Worm (Caenorhabditis elegans) whole organism, L2 larva: ENCODE results near the gene fil-2.
A peak's percentile ranks its signal among the peaks of the same experiment; 100 is the strongest.

Experiments
- C34F6.9 ChIP-seq: fragments of 150-350 bp; optimal IDR thresholded peaks from 2 replicates; lab custom pipeline; 2014; ENCODE audit warnings: missing biosample characterization, missing genetic modification characterization
- R02D3.7 ChIP-seq: fragments of 150-350 bp; optimal IDR thresholded peaks from 2 replicates; lab custom pipeline; 2014; ENCODE audit warnings: missing biosample characterization, missing genetic modification characterization
- Y55F3AM.14 ChIP-seq: fragments of 200-800 bp; sonication (Bioruptor generic); optimal IDR thresholded peaks from 2 replicates; lab custom pipeline; 2018; ENCODE audit warnings: mild to moderate bottlenecking, missing genetic modification characterization, missing compliant biosample characterization
- ZK546.5 ChIP-seq: sonication (generic microtip); optimal IDR thresholded peaks from 2 replicates; lab custom pipeline; 2017; ENCODE audit warnings: missing biosample characterization, missing genetic modification characterization
- blmp-1 ChIP-seq: sonication (generic microtip); optimal IDR thresholded peaks from 2 replicates; lab custom pipeline; 2017; ENCODE audit warnings: missing genetic modification characterization, mild to moderate bottlenecking, missing compliant biosample characterization, antibody characterized with exemption, moderate library complexity; ENCODE audit not compliant: insufficient read depth
- ceh-16 ChIP-seq: fragments of 150-350 bp; optimal IDR thresholded peaks from 2 replicates; lab custom pipeline; 2014; ENCODE audit warnings: missing biosample characterization, missing genetic modification characterization
- ceh-82 ChIP-seq: fragments of 150-350 bp; optimal IDR thresholded peaks from 2 replicates; lab custom pipeline; 2014; ENCODE audit warnings: missing biosample characterization, missing genetic modification characterization
- crh-2 ChIP-seq: sonication (generic microtip); optimal IDR thresholded peaks from 2 replicates; lab custom pipeline; 2017; ENCODE audit warnings: missing biosample characterization, missing genetic modification characterization
- egl-27 ChIP-seq: sonication (generic microtip); optimal IDR thresholded peaks from 3 replicates; lab custom pipeline; 2017; ENCODE audit warnings: missing biosample characterization, missing genetic modification reagents, missing genetic modification characterization
- elt-3 ChIP-seq: sonication (generic microtip); optimal IDR thresholded peaks from 2 replicates; lab custom pipeline; 2017; ENCODE audit warnings: missing biosample characterization, missing genetic modification characterization
- fos-1 ChIP-seq: fragments of 150-350 bp; optimal IDR thresholded peaks from 2 replicates; lab custom pipeline; 2014; ENCODE audit warnings: missing biosample characterization, missing genetic modification characterization
- gmeb-1 ChIP-seq: fragments of 150-350 bp; optimal IDR thresholded peaks from 2 replicates; lab custom pipeline; 2014; ENCODE audit warnings: missing biosample characterization, missing genetic modification characterization
- lin-13 ChIP-seq: fragments of 150-350 bp; optimal IDR thresholded peaks from 2 replicates; lab custom pipeline; 2014; ENCODE audit warnings: missing biosample characterization, missing genetic modification reagents, missing genetic modification characterization
- lsy-2 ChIP-seq, 2 experiments: fragments of 150-350 bp in 1 of 2; sonication (generic microtip) in 1 of 2; optimal IDR thresholded peaks; 2 replicates each; lab custom pipeline; 2014 to 2017; ENCODE audit warnings: missing biosample characterization in 2 of 2, missing genetic modification characterization in 2 of 2
- mbf-1 ChIP-seq: sonication (generic microtip); optimal IDR thresholded peaks from 2 replicates; lab custom pipeline; 2017; ENCODE audit warnings: missing biosample characterization, missing genetic modification characterization
- mdl-1 ChIP-seq, 2 experiments: fragments of 150-350 bp in 1 of 2; sonication (generic microtip) in 1 of 2; optimal IDR thresholded peaks; 2 replicates each; lab custom pipeline; 2017; ENCODE audit warnings: missing biosample characterization in 2 of 2, missing genetic modification characterization in 2 of 2
- nhr-12 ChIP-seq: fragments of 150-350 bp; optimal IDR thresholded peaks from 2 replicates; lab custom pipeline; 2014; ENCODE audit warnings: missing biosample characterization, missing genetic modification characterization
- nhr-129 ChIP-seq: fragments of 150-350 bp; optimal IDR thresholded peaks from 2 replicates; lab custom pipeline; 2014; ENCODE audit warnings: missing biosample characterization, missing genetic modification characterization
- nhr-21 ChIP-seq: fragments of 150-350 bp; optimal IDR thresholded peaks from 2 replicates; lab custom pipeline; 2014; ENCODE audit warnings: missing biosample characterization, missing genetic modification characterization
- nhr-23 ChIP-seq: fragments of 150-350 bp; optimal IDR thresholded peaks from 2 replicates; lab custom pipeline; 2014; ENCODE audit warnings: missing biosample characterization, missing genetic modification reagents, missing genetic modification characterization
- nhr-237 ChIP-seq: fragments of 150-350 bp; optimal IDR thresholded peaks from 2 replicates; lab custom pipeline; 2014; ENCODE audit warnings: missing biosample characterization, missing genetic modification characterization
- nhr-25 ChIP-seq: fragments of 150-350 bp; sonication (generic microtip); optimal IDR thresholded peaks from 3 replicates; lab custom pipeline; 2014; ENCODE audit warnings: missing biosample characterization, missing genetic modification characterization
- nhr-6 ChIP-seq: fragments of 150-350 bp; optimal IDR thresholded peaks from 2 replicates; lab custom pipeline; 2014; ENCODE audit warnings: missing biosample characterization, missing genetic modification characterization
- nhr-77 ChIP-seq: fragments of 150-350 bp; optimal IDR thresholded peaks from 2 replicates; lab custom pipeline; 2014; ENCODE audit warnings: missing biosample characterization, missing genetic modification characterization
- sem-4 ChIP-seq: fragments of 150-350 bp; optimal IDR thresholded peaks from 2 replicates; lab custom pipeline; 2014; ENCODE audit warnings: missing biosample characterization, missing genetic modification reagents, missing genetic modification characterization
- skn-1 ChIP-seq: sonication (generic microtip); optimal IDR thresholded peaks from 2 replicates; lab custom pipeline; 2017; ENCODE audit warnings: missing biosample characterization, missing genetic modification characterization
- sma-3 ChIP-seq: sonication (generic microtip); optimal IDR thresholded peaks from 2 replicates; lab custom pipeline; 2016; ENCODE audit warnings: missing genetic modification reagents, missing genetic modification characterization, missing compliant biosample characterization
- sma-9 ChIP-seq, 2 experiments: fragments of 150-350 bp in 1 of 2; sonication (generic microtip) in 1 of 2; optimal IDR thresholded peaks; 2 replicates each; lab custom pipeline; 2014 to 2016; ENCODE audit warnings: missing genetic modification characterization in 2 of 2, mild to moderate bottlenecking in 1 of 2, missing biosample characterization in 1 of 2, missing compliant biosample characterization in 1 of 2, missing genetic modification reagents in 1 of 2, moderate library complexity in 1 of 2
- snpc-4 ChIP-seq: fragments of 150-350 bp; optimal IDR thresholded peaks from 2 replicates; lab custom pipeline; 2014; ENCODE audit warnings: missing biosample characterization, missing genetic modification characterization
- unc-39 ChIP-seq: fragments of 150-350 bp; optimal IDR thresholded peaks from 2 replicates; lab custom pipeline; 2014; ENCODE audit warnings: missing biosample characterization, missing genetic modification characterization
- unc-55 ChIP-seq: fragments of 150-350 bp; sonication (generic microtip); optimal IDR thresholded peaks from 3 replicates; lab custom pipeline; 2014; ENCODE audit warnings: missing biosample characterization, missing genetic modification reagents, missing genetic modification characterization
- unc-62 ChIP-seq: fragments of 150-350 bp; optimal IDR thresholded peaks from 2 replicates; lab custom pipeline; 2014; ENCODE audit warnings: missing biosample characterization, missing genetic modification reagents, missing genetic modification characterization
- zag-1 ChIP-seq: fragments of 150-350 bp; optimal IDR thresholded peaks from 2 replicates; lab custom pipeline; 2014; ENCODE audit warnings: missing biosample characterization, missing genetic modification characterization
- ztf-1 ChIP-seq: fragments of 200-800 bp; sonication (Bioruptor generic); conservative IDR thresholded peaks from 2 replicates; pipeline ENCODE4 v1.3.6; 2022; ENCODE audit warnings: missing genetic modification characterization, missing compliant biosample characterization
- ztf-4 ChIP-seq: fragments of 150-350 bp; optimal IDR thresholded peaks from 2 replicates; lab custom pipeline; 2014; ENCODE audit warnings: missing biosample characterization, missing genetic modification characterization

fil-2 gene

DNA sequence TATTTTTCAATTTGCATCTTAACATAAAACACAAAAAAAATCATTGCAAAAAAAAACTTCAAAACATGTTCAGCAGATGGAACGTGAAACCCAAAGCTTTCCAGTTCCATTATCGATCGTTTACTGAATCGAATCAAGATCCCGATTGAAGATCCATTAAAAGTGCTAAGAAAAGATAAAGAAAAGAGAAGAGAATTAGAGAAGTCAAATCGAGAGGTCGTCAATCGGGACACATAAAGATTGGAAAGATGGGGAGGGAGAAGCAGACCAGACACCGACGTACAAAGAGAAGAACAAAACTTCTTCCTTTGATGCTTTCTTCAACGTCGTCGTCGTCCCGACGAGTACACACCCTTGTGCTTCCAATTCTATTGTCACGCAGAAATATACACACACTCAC lies 45.9 kb upstream of the fil-2 start (continued):
- TF ChIP-seq unc-39 (no peak), R02D3.7 (tag; lab: Kevin White, UChicago) (no peak), lin-13 (GFP tag; lab: Kevin White, UChicago) (no peak), skn-1 (tag; lab: Kevin White, UChicago) (no peak), unc-62 (GFP tag; lab: Kevin White, UChicago) (no peak), fos-1 (tag; lab: Kevin White, UChicago) (no peak), nhr-77 (tag; lab: Kevin White, UChicago) (no peak), mbf-1 (no peak), mdl-1 (tag; optimal IDR thresholded peaks at IDR 0.05; lab: Kevin White, UChicago) (no peak), ceh-16 (tag; lab: Kevin White, UChicago) (no peak), nhr-25 (tag; lab: Kevin White, UChicago) (peak; percentile 12)

DNA sequence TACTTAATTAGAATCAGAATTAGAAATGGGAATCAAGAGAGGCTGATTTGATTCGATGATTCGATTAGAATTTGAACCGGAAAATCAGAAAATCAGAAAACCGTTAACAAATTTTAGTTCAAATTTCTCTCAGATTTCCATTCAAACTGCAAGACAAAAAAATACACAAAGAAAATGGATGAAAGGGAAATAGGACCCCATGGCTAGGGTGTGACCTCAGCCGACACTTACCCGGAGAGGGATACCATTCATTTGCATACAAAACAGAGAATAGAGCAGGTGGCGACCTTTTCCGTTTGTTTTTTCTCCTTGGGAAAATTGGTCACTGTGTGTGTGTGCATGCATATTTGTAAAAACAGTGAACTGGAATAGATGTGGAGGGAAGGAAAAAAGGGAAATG lies 44.9 kb upstream of the fil-2 start:
- TF ChIP-seq nhr-25 (tag; lab: Kevin White, UChicago) (peak; percentile 15), sem-4 (tag; lab: Kevin White, UChicago) (no peak)
- TF ChIP-seq, all 48 proteins: peak for 1

DNA sequence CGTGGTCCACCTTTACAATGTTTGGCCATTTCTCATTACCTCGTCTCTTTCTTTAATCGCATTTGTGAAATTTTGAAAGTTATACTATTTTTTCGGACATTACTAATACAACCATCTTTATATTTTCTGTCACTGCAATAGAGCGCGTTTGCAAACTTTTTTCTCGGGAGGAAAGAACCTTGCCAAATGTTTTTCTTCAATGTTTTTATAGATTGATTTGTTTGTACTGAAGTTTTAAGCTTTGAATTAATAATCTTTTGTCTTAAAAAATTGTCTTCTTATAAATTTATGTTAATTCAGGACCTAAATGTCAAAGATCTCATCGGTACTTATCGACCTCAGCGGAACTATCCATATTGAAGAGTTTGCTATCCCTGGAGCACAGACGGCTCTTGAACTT lies 44.0 kb upstream of the fil-2 start, which contains the start of gene K08B12.3:
Gene K08B12.3, plus strand, starts transcription at position 301 of the 400 bp plus-strand sequence.
- TF ChIP-seq ztf-1 = no peak
- peak; percentile 32 for TF ChIP-seq unc-55
- no peak for TF ChIP-seq nhr-23 (tag; lab: Kevin White, UChicago)
- TF ChIP-seq, all 48 proteins: peak for 1

DNA sequence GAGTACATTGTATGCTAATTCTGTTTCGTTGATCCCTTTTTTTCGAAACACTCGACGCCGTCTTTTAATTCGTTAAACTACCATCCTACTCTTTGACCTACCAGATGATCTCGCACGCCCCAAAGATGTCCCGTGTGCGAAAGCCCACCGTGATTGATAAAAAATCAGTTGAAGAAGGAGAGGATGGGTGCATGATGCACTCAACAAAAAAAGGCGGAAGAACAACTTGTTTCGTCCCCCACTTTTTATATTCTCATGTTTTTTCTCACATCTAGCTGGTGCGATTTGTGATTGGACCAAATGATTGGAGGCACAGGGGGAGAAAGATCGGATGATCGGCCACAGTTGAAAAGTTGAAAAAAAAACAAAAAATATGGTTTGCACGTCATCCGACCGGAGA lies 40.5 kb upstream of the fil-2 start:
- TF ChIP-seq nhr-12 (tag; lab: Kevin White, UChicago) = no peak
- TF ChIP-seq ztf-4 (tag; lab: Kevin White, UChicago) = no peak
- TF ChIP-seq sma-9 (GFP tag; optimal IDR thresholded peaks at IDR 0.05; lab: Kevin White, UChicago) = peak; percentile 90
- no peak for TF ChIP-seq sma-9 (tag; optimal IDR thresholded peaks at IDR 0.05; lab: Kevin White, UChicago)
- peak; percentile 38 for TF ChIP-seq nhr-21 (tag; lab: Kevin White, UChicago)
- no peak for TF ChIP-seq lsy-2 (tag; optimal IDR thresholded peaks at IDR 0.05; lab: Kevin White, UChicago)
- TF ChIP-seq lin-13 (GFP tag; lab: Kevin White, UChicago) = no peak
- no peak for TF ChIP-seq ceh-16 (tag; lab: Kevin White, UChicago)
- TF ChIP-seq nhr-6 (tag; lab: Kevin White, UChicago) = no peak
- no peak for TF ChIP-seq zag-1
- TF ChIP-seq ceh-82 = no peak
- peak; percentile 2 for TF ChIP-seq egl-27
- peak; percentile 73 for TF ChIP-seq sma-3 (GFP tag; lab: Kevin White, UChicago)
- TF ChIP-seq Y55F3AM.14 (GFP tag; lab: Kevin White, UChicago) = no peak
- TF ChIP-seq nhr-129 (tag; lab: Kevin White, UChicago) = peak; percentile 2
- TF ChIP-seq nhr-25 (tag; lab: Kevin White, UChicago) = peak; percentile 18
- no peak for TF ChIP-seq C34F6.9 (tag; lab: Kevin White, UChicago)
- no peak for TF ChIP-seq ZK546.5 (tag; lab: Kevin White, UChicago)
- no peak for TF ChIP-seq snpc-4
- TF ChIP-seq, all 48 proteins: peak for 6

DNA sequence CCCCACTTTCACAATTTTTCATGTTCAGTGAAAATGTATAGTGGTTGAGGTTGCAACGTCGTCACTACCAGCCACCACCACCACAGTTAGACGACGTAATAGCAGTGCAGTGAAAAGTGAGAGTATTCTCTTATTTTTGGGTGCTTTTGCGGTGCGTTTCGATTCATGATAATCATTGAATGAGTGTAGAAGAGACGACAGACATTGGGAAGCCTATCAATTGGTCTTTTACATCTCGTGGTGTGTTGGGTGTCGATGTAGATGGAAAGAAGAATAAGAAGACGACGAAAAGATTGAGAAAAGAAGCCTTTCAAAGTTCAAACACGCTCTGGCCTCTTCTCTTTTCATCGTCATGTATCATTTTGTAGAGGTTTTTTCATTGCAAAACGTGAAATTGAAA lies 39.0 kb upstream of the fil-2 start:
- TF ChIP-seq elt-3 (no peak), nhr-21 (tag; lab: Kevin White, UChicago) (peak; percentile 72), crh-2 (tag; lab: Kevin White, UChicago) (peak; percentile 56), lsy-2 (tag; optimal IDR thresholded peaks at IDR 0.05; lab: Kevin White, UChicago) (peak in 1 of 2 experiments; percentile 23), R02D3.7 (tag; lab: Kevin White, UChicago) (no peak), sma-9 (GFP tag; optimal IDR thresholded peaks at IDR 0.05; lab: Kevin White, UChicago) (peak; percentile 97), sma-9 (tag; optimal IDR thresholded peaks at IDR 0.05; lab: Kevin White, UChicago) (no peak), skn-1 (tag; lab: Kevin White, UChicago) (no peak), ceh-82 (no peak), nhr-237 (no peak), sma-3 (GFP tag; lab: Kevin White, UChicago) (peak; percentile 37), ztf-1 (no peak), fos-1 (tag; lab: Kevin White, UChicago) (peak; percentile 56), nhr-129 (tag; lab: Kevin White, UChicago) (peak; percentile 56), mdl-1 (tag; optimal IDR thresholded peaks at IDR 0.05; lab: Kevin White, UChicago) (peak; percentile 42 to 72), blmp-1 (tag; lab: Kevin White, UChicago) (peak; percentile 92), nhr-25 (tag; lab: Kevin White, UChicago) (peak; percentile 87), gmeb-1 (tag; lab: Kevin White, UChicago) (peak; percentile 20), unc-55 (no peak), unc-39 (no peak)
